Worm (Caenorhabditis elegans) whole organism, L1 larva: ENCODE measurements around the gene fbxb-50.
"Not testable (repeated sequence)": the region's sequence is repeated elsewhere in the genome, so short reads cannot be mapped to it uniquely, and the experiment has no call there.

Experiments used
- C16A3.4 ChIP-seq: fragments of 150-350 bp; optimal IDR thresholded peaks from 2 replicates; lab custom pipeline; 2014; ENCODE audit warnings: missing biosample characterization, missing genetic modification characterization
- C34B4.2 ChIP-seq: sonication (generic microtip); optimal IDR thresholded peaks from 2 replicates; lab custom pipeline; 2017; ENCODE audit warnings: mild to moderate bottlenecking, missing genetic modification characterization, missing compliant biosample characterization
- Y116A8C.19 ChIP-seq: sonication (generic microtip); optimal IDR thresholded peaks from 2 replicates; lab custom pipeline; 2016; ENCODE audit warnings: missing compliant biosample characterization, missing genetic modification characterization, borderline replicate concordance
- aha-1 ChIP-seq: fragments of 150-350 bp; optimal IDR thresholded peaks from 2 replicates; lab custom pipeline; 2014; ENCODE audit warnings: missing biosample characterization, missing genetic modification characterization
- alr-1 ChIP-seq: fragments of 200-800 bp; sonication (Bioruptor generic); optimal IDR thresholded peaks from 2 replicates; lab custom pipeline; 2018; ENCODE audit warnings: borderline replicate concordance, mild to moderate bottlenecking, missing genetic modification characterization, missing compliant biosample characterization
- aly-2 ChIP-seq: fragments of 150-350 bp; optimal IDR thresholded peaks from 2 replicates; lab custom pipeline; 2014; ENCODE audit warnings: missing biosample characterization, missing genetic modification characterization
- ama-1 ChIP-seq: fragments of 150-350 bp; optimal IDR thresholded peaks from 2 replicates; lab custom pipeline; 2014
- ceh-8 ChIP-seq: fragments of 200-800 bp; sonication (Bioruptor generic); optimal IDR thresholded peaks from 2 replicates; lab custom pipeline; 2018; ENCODE audit warnings: mild to moderate bottlenecking, missing genetic modification characterization, moderate library complexity, missing compliant biosample characterization
- ceh-82 ChIP-seq, 3 experiments: fragments of 150-350 bp in 1 of 3; sonication (generic microtip) in 2 of 3; optimal IDR thresholded peaks; 2 replicates each; lab custom pipeline; 2014 to 2017; ENCODE audit warnings: missing biosample characterization in 3 of 3, missing genetic modification characterization in 3 of 3
- ceh-88 ChIP-seq: fragments of 200-800 bp; sonication (Bioruptor generic); IDR thresholded peaks from 2 replicates; pipeline ENCODE4 v1.3.6; 2022; ENCODE audit warnings: missing genetic modification characterization, missing compliant biosample characterization
- ceh-90 ChIP-seq: sonication (generic microtip); optimal IDR thresholded peaks from 2 replicates; lab custom pipeline; 2016; ENCODE audit warnings: missing genetic modification characterization, missing compliant biosample characterization
- dpl-1 ChIP-seq, 3 experiments: fragments of 150-350 bp in 2 of 3; sonication (generic microtip) in 1 of 3; optimal IDR thresholded peaks; 2 replicates each; lab custom pipeline; 2014 to 2017; ENCODE audit warnings: missing biosample characterization in 3 of 3, missing genetic modification characterization in 3 of 3, missing genetic modification reagents in 3 of 3
- efl-1 ChIP-seq, 4 experiments: fragments of 150-350 bp; optimal IDR thresholded peaks in 3 of 4; peaks in 1 of 4; 1 replicate in 1 of 4; 2 replicates in 3 of 4; lab custom pipeline; 2014; ENCODE audit warnings: missing biosample characterization in 2 of 4, missing genetic modification characterization in 2 of 4, missing genetic modification reagents in 2 of 4
- efl-3 ChIP-seq: fragments of 200-800 bp; sonication (Bioruptor generic); optimal IDR thresholded peaks from 2 replicates; lab custom pipeline; 2018; ENCODE audit warnings: mild to moderate bottlenecking, missing genetic modification characterization, missing compliant biosample characterization
- elt-2 ChIP-seq: sonication (generic microtip); optimal IDR thresholded peaks from 2 replicates; lab custom pipeline; 2016; ENCODE audit warnings: missing genetic modification characterization, mild to moderate bottlenecking, inconsistent platforms, missing compliant biosample characterization, missing genetic modification reagents
- fkh-4 ChIP-seq: sonication (generic microtip); optimal IDR thresholded peaks from 2 replicates; lab custom pipeline; 2016; ENCODE audit warnings: missing compliant biosample characterization, missing genetic modification characterization, borderline replicate concordance
- fkh-8 ChIP-seq: sonication (generic microtip); optimal IDR thresholded peaks from 2 replicates; lab custom pipeline; 2016; ENCODE audit warnings: mild to moderate bottlenecking, missing genetic modification characterization, missing compliant biosample characterization
- fos-1 ChIP-seq: fragments of 150-350 bp; optimal IDR thresholded peaks from 2 replicates; lab custom pipeline; 2014; ENCODE audit warnings: missing biosample characterization, missing genetic modification characterization
- grh-1 ChIP-seq: fragments of 200-800 bp; sonication (Bioruptor generic); IDR thresholded peaks from 2 replicates; pipeline ENCODE4 v1.3.6; 2022; ENCODE audit warnings: missing genetic modification reagents, missing genetic modification characterization, missing compliant biosample characterization
- hlh-17 ChIP-seq: fragments of 200-800 bp; sonication (Bioruptor generic); optimal IDR thresholded peaks from 2 replicates; lab custom pipeline; 2018; ENCODE audit warnings: missing genetic modification characterization, mild to moderate bottlenecking, missing compliant biosample characterization, moderate library complexity, borderline replicate concordance
- isw-1 ChIP-seq: fragments of 200-800 bp; sonication (Bioruptor generic); IDR thresholded peaks from 2 replicates; pipeline ENCODE4 v1.3.6; 2022; ENCODE audit warnings: missing genetic modification characterization, missing compliant biosample characterization
- lin-14 ChIP-seq: fragments of 200-800 bp; sonication (Bioruptor generic); optimal IDR thresholded peaks from 2 replicates; lab custom pipeline; 2018; ENCODE audit warnings: mild to moderate bottlenecking, missing genetic modification characterization, moderate library complexity, missing compliant biosample characterization
- lin-35 ChIP-seq, 2 experiments: fragments of 150-350 bp; optimal IDR thresholded peaks; 2 replicates each; lab custom pipeline; 2014; ENCODE audit warnings: missing biosample characterization in 2 of 2, missing genetic modification characterization in 2 of 2, missing genetic modification reagents in 2 of 2
- lin-39 ChIP-seq: fragments of 150-350 bp; optimal IDR thresholded peaks from 2 replicates; lab custom pipeline; 2014; ENCODE audit warnings: missing biosample characterization, missing genetic modification reagents, missing genetic modification characterization
- lir-3 ChIP-seq: sonication (generic microtip); optimal IDR thresholded peaks from 2 replicates; lab custom pipeline; 2016; ENCODE audit warnings: mild to moderate bottlenecking, missing genetic modification characterization, moderate library complexity, missing compliant biosample characterization; ENCODE audit not compliant: poor library complexity
- lsy-2 ChIP-seq, 2 experiments: fragments of 150-350 bp; optimal IDR thresholded peaks; 2 replicates each; lab custom pipeline; 2014; ENCODE audit warnings: missing biosample characterization in 2 of 2, missing genetic modification characterization in 2 of 2
- nhr-11 ChIP-seq: fragments of 150-350 bp; optimal IDR thresholded peaks from 2 replicates; lab custom pipeline; 2014; ENCODE audit warnings: missing biosample characterization, missing genetic modification characterization
- nhr-12 ChIP-seq: sonication (generic microtip); optimal IDR thresholded peaks from 2 replicates; lab custom pipeline; 2017; ENCODE audit warnings: missing biosample characterization, missing genetic modification characterization
- nhr-20 ChIP-seq: sonication (generic microtip); optimal IDR thresholded peaks from 2 replicates; lab custom pipeline; 2016; ENCODE audit warnings: mild to moderate bottlenecking, missing genetic modification characterization, missing compliant biosample characterization
- nhr-28 ChIP-seq: fragments of 150-350 bp; optimal IDR thresholded peaks from 2 replicates; lab custom pipeline; 2014; ENCODE audit warnings: missing biosample characterization, missing genetic modification characterization
- nhr-84 ChIP-seq: sonication (generic microtip); optimal IDR thresholded peaks from 2 replicates; lab custom pipeline; 2017; ENCODE audit warnings: missing biosample characterization, missing genetic modification characterization
- nhr-85 ChIP-seq: sonication (generic microtip); peaks from one replicate; lab custom pipeline; 2016; ENCODE audit warnings: missing genetic modification characterization, inconsistent platforms, missing compliant biosample characterization
- pag-3 ChIP-seq: sonication (generic microtip); optimal IDR thresholded peaks from 2 replicates; lab custom pipeline; 2017; ENCODE audit warnings: missing genetic modification characterization, mild to moderate bottlenecking, missing compliant biosample characterization, antibody characterized with exemption, borderline replicate concordance; ENCODE audit not compliant: insufficient read depth
- pax-3 ChIP-seq: fragments of 200-800 bp; sonication (Bioruptor generic); optimal IDR thresholded peaks from 2 replicates; lab custom pipeline; 2018; ENCODE audit warnings: mild to moderate bottlenecking, missing genetic modification characterization, moderate library complexity, missing compliant biosample characterization
- pqm-1 ChIP-seq: sonication (generic microtip); optimal IDR thresholded peaks from 3 replicates; lab custom pipeline; 2017; ENCODE audit warnings: missing biosample characterization, missing genetic modification characterization
- snpc-4 ChIP-seq: fragments of 150-350 bp; optimal IDR thresholded peaks from 2 replicates; lab custom pipeline; 2014; ENCODE audit warnings: missing biosample characterization, missing genetic modification characterization
- snu-23 ChIP-seq: sonication (generic microtip); optimal IDR thresholded peaks from 2 replicates; lab custom pipeline; 2016; ENCODE audit warnings: missing genetic modification characterization, missing compliant biosample characterization
- tlp-1 ChIP-seq: fragments of 150-350 bp; optimal IDR thresholded peaks from 2 replicates; lab custom pipeline; 2014; ENCODE audit warnings: missing biosample characterization, missing genetic modification characterization
- unc-30 ChIP-seq: sonication (generic microtip); optimal IDR thresholded peaks from 2 replicates; lab custom pipeline; 2017; ENCODE audit warnings: missing biosample characterization, missing genetic modification characterization
- unc-62 ChIP-seq: fragments of 150-350 bp; optimal IDR thresholded peaks from 2 replicates; lab custom pipeline; 2014; ENCODE audit warnings: missing biosample characterization, missing genetic modification reagents, missing genetic modification characterization
- unc-86 ChIP-seq: sonication (generic microtip); optimal IDR thresholded peaks from 2 replicates; lab custom pipeline; 2016; ENCODE audit warnings: missing genetic modification characterization, missing compliant biosample characterization
- unc-98 ChIP-seq: fragments of 200-800 bp; sonication (Bioruptor generic); IDR thresholded peaks from 2 replicates; pipeline ENCODE4 v1.3.6; 2022; ENCODE audit warnings: missing genetic modification characterization, missing compliant biosample characterization
- zip-4 ChIP-seq: fragments of 200-800 bp; sonication (Bioruptor generic); optimal IDR thresholded peaks from 2 replicates; lab custom pipeline; 2018; ENCODE audit warnings: mild to moderate bottlenecking, missing genetic modification characterization, moderate library complexity, missing compliant biosample characterization
- ztf-11 ChIP-seq, 2 experiments: sonication (generic microtip); optimal IDR thresholded peaks; 2 replicates each; lab custom pipeline; 2016 to 2017; ENCODE audit warnings: missing genetic modification characterization in 2 of 2, missing biosample characterization in 1 of 2, missing compliant biosample characterization in 1 of 2
- ztf-4 ChIP-seq: fragments of 150-350 bp; optimal IDR thresholded peaks from 2 replicates; lab custom pipeline; 2014; ENCODE audit warnings: missing biosample characterization, missing genetic modification characterization

fbxb-50 gene

ce11 chrII:1556217-1556616 is at the start of gene fbxb-50, which contains the start of gene fbxb-54:
Gene fbxb-50, plus strand, starts transcription at chrII:1556443.
Gene fbxb-54, minus strand, starts transcription at chrII:1556317.
- TF ChIP-seq lin-35 (GFP tag; optimal IDR thresholded peaks at IDR 0.05; lab: Kevin White, UChicago); ama-1 (lab: Kevin White, UChicago); C16A3.4 (tag; lab: Kevin White, UChicago): not testable (repeated sequence)

- TF ChIP-seq lir-3 (tag; lab: Kevin White, UChicago) (no peak), unc-30 (no peak), elt-2 (tag; lab: Kevin White, UChicago) (peak; percentile 8), efl-1 (optimal IDR thresholded peaks at IDR 0.05; lab: Kevin White, UChicago) (no peak), efl-1 (GFP tag; optimal IDR thresholded peaks at IDR 0.05 in 1 of 2; lab: Kevin White, UChicago) (peak in 1 of 2 experiments; percentile 37), nhr-85 (tag; lab: Kevin White, UChicago) (no peak), fos-1 (no peak)
These were observed 38.9 kb upstream of the fbxb-50 start, which contains the start of gene math-45 for ce11 chrII:1517354-1517753. Gene math-45, minus strand, starts transcription at chrII:1517454.

ce11 chrII:1518914-1519313 is 37.3 kb upstream of the fbxb-50 start, which contains the start of gene Y51H7BR.8:
Gene Y51H7BR.8, plus strand, starts transcription at chrII:1519214.
- TF ChIP-seq Y116A8C.19 (tag; lab: Kevin White, UChicago) = no peak
- TF ChIP-seq lsy-2 (tag; optimal IDR thresholded peaks at IDR 0.05; lab: Kevin White, UChicago) = no peak
- TF ChIP-seq dpl-1 (GFP tag; optimal IDR thresholded peaks at IDR 0.05; lab: Kevin White, UChicago) = no peak
- no peak for TF ChIP-seq hlh-17 (GFP tag; lab: Kevin White, UChicago)
- no peak for TF ChIP-seq ama-1 (lab: Kevin White, UChicago)
- no peak for TF ChIP-seq nhr-11
- TF ChIP-seq tlp-1 (tag; lab: Kevin White, UChicago) = no peak
- TF ChIP-seq nhr-85 (tag; lab: Kevin White, UChicago) = no peak
- TF ChIP-seq lin-39 (tag; lab: Kevin White, UChicago) = no peak
- no peak for TF ChIP-seq pqm-1 (tag; lab: Kevin White, UChicago)
- TF ChIP-seq nhr-20 = no peak
- TF ChIP-seq lin-35 (GFP tag; optimal IDR thresholded peaks at IDR 0.05; lab: Kevin White, UChicago) = no peak
- TF ChIP-seq zip-4 = no peak
- no peak for TF ChIP-seq efl-3 (GFP tag; lab: Kevin White, UChicago)
- TF ChIP-seq grh-1 (GFP tag; lab: Robert Waterston, UW) = no peak
- no peak for TF ChIP-seq aha-1
- TF ChIP-seq nhr-12 (tag; lab: Kevin White, UChicago) = no peak
- no peak for TF ChIP-seq ceh-90 (tag; lab: Kevin White, UChicago)
- no peak for TF ChIP-seq C34B4.2 (tag; lab: Kevin White, UChicago)

ce11 chrII:1519867-1520266 is 36.4 kb upstream of the fbxb-50 start:
- TF ChIP-seq dpl-1 (GFP tag; optimal IDR thresholded peaks at IDR 0.05; lab: Kevin White, UChicago) = peak in 1 of 3 experiments; percentile 20
- TF ChIP-seq pqm-1 (tag; lab: Kevin White, UChicago) = no peak
- no peak for TF ChIP-seq lin-14
- TF ChIP-seq elt-2 (tag; lab: Kevin White, UChicago) = no peak
- no peak for TF ChIP-seq nhr-28 (tag; lab: Kevin White, UChicago)
- TF ChIP-seq aha-1 = no peak
- peak in 1 of 3 experiments; percentile 13 for TF ChIP-seq ceh-82 (tag; optimal IDR thresholded peaks at IDR 0.05; lab: Kevin White, UChicago)
- no peak for TF ChIP-seq snpc-4 (tag; lab: Kevin White, UChicago)
- no peak for TF ChIP-seq pax-3
- no peak for TF ChIP-seq fkh-4 (tag; lab: Kevin White, UChicago)
- no peak for TF ChIP-seq ceh-8 (GFP tag; lab: Kevin White, UChicago)
- no peak for TF ChIP-seq ceh-88 (GFP tag; lab: Robert Waterston, UW)
- no peak for TF ChIP-seq nhr-11
- no peak for TF ChIP-seq aly-2 (tag; lab: Kevin White, UChicago)
- TF ChIP-seq nhr-84 = no peak
- TF ChIP-seq alr-1 (tag; lab: Kevin White, UChicago) = no peak
- TF ChIP-seq pag-3 (tag; lab: Kevin White, UChicago) = no peak
- TF ChIP-seq ceh-90 (tag; lab: Kevin White, UChicago) = no peak
- TF ChIP-seq snu-23 (GFP tag; lab: Kevin White, UChicago) = peak; percentile 48
- no peak for TF ChIP-seq ztf-11 (tag; optimal IDR thresholded peaks at IDR 0.05; lab: Kevin White, UChicago)
- no peak for TF ChIP-seq unc-86 (tag; lab: Kevin White, UChicago)
- TF ChIP-seq isw-1 (GFP tag; lab: Robert Waterston, UW) = no peak
- TF ChIP-seq unc-98 (GFP tag; lab: Robert Waterston, UW) = no peak
- TF ChIP-seq zip-4 = no peak
- TF ChIP-seq fkh-8 (tag; lab: Kevin White, UChicago) = peak; percentile 52
- TF ChIP-seq lin-39 (tag; lab: Kevin White, UChicago) = no peak
- no peak for TF ChIP-seq C34B4.2 (tag; lab: Kevin White, UChicago)
- TF ChIP-seq unc-62 (GFP tag; lab: Kevin White, UChicago) = no peak
- no peak for TF ChIP-seq ztf-4
